Fruit fly (Drosophila melanogaster) whole organism, wandering third instar larva: Measurements from ENCODE around the gene CG4770.

ENCODE experiments used
- Abd-B ChIP-seq: fragments of >200 bp; optimal IDR thresholded peaks from 2 replicates; lab custom pipeline; 2017; ENCODE audit warnings: missing biosample characterization, missing genetic modification characterization
- CG32264 ChIP-seq: fragments of 200-800 bp; sonication (Bioruptor generic); optimal IDR thresholded peaks from 2 replicates; lab custom pipeline; 2016; ENCODE audit warnings: missing biosample characterization, missing genetic modification characterization
- CG9705 ChIP-seq: fragments of 200-800 bp; sonication (Bioruptor generic); optimal IDR thresholded peaks from 2 replicates; lab custom pipeline; 2018; ENCODE audit warnings: missing biosample characterization, mild to moderate bottlenecking, missing genetic modification characterization
- CrebA ChIP-seq: fragments of 200-800 bp; sonication (Bioruptor generic); optimal IDR thresholded peaks from 2 replicates; lab custom pipeline; 2016; ENCODE audit warnings: missing biosample characterization, mild to moderate bottlenecking, missing genetic modification characterization, borderline replicate concordance
- Dfd ChIP-seq: fragments of >200 bp; optimal IDR thresholded peaks from 2 replicates; lab custom pipeline; 2017; ENCODE audit warnings: missing biosample characterization, missing genetic modification characterization
- Dif ChIP-seq: fragments of 200-275, 200-300 bp; sonication (Bioruptor generic); optimal IDR thresholded peaks from 2 replicates; lab custom pipeline; 2018; ENCODE audit warnings: missing biosample characterization, missing genetic modification characterization; ENCODE audit not compliant: partially characterized antibody
- GATAd ChIP-seq: sonication (Bioruptor generic); optimal IDR thresholded peaks from 2 replicates; lab custom pipeline; 2016; ENCODE audit warnings: missing biosample characterization, missing genetic modification characterization
- HLH106 ChIP-seq: fragments of 200-800 bp; optimal IDR thresholded peaks from 3 replicates; lab custom pipeline; 2019; ENCODE audit warnings: missing biosample characterization, mild to moderate bottlenecking, missing genetic modification characterization, moderate library complexity
- Hnf4 ChIP-seq: fragments of 200-800 bp; sonication (Bioruptor generic); optimal IDR thresholded peaks from 2 replicates; lab custom pipeline; 2016; ENCODE audit warnings: missing biosample characterization, mild to moderate bottlenecking, missing genetic modification characterization
- Hr78 ChIP-seq: fragments of >200 bp; optimal IDR thresholded peaks from 2 replicates; lab custom pipeline; 2017; ENCODE audit warnings: missing biosample characterization, missing genetic modification characterization
- Hr83 ChIP-seq: fragments of 200-300 bp; sonication (Bioruptor generic); optimal IDR thresholded peaks from 2 replicates; lab custom pipeline; 2016; ENCODE audit warnings: missing biosample characterization, mild to moderate bottlenecking, missing genetic modification characterization, moderate library complexity; ENCODE audit not compliant: poor library complexity, severe bottlenecking
- Jra ChIP-seq: sonication (Bioruptor generic); optimal IDR thresholded peaks from 2 replicates; lab custom pipeline; 2016; ENCODE audit warnings: missing biosample characterization, missing genetic modification characterization
- Mio ChIP-seq: sonication (Bioruptor generic); optimal IDR thresholded peaks from 2 replicates; lab custom pipeline; 2016; ENCODE audit warnings: missing biosample characterization, missing genetic modification characterization
- Myc ChIP-seq: fragments of >200 bp; optimal IDR thresholded peaks from 2 replicates; lab custom pipeline; 2017
- N ChIP-seq: fragments of >200 bp; optimal IDR thresholded peaks from 2 replicates; lab custom pipeline; 2018; ENCODE audit warnings: missing biosample characterization, missing external identifiers, missing genetic modification characterization
- OdsH ChIP-seq: fragments of 200-800 bp; sonication (Bioruptor generic); optimal IDR thresholded peaks from 2 replicates; lab custom pipeline; 2016; ENCODE audit warnings: missing biosample characterization, mild to moderate bottlenecking, missing genetic modification characterization
- Rel ChIP-seq, 2 experiments: fragments of 200-800 bp; sonication (Bioruptor generic) in 1 of 2; optimal IDR thresholded peaks; 2 replicates in 1 of 2; 3 replicates in 1 of 2; lab custom pipeline; 2016 to 2019; ENCODE audit warnings: mild to moderate bottlenecking in 2 of 2, missing biosample characterization in 2 of 2, missing genetic modification characterization in 2 of 2, moderate library complexity in 1 of 2
- Sp1 ChIP-seq: fragments of 200-800 bp; sonication (Bioruptor generic); optimal IDR thresholded peaks from 3 replicates; lab custom pipeline; 2019; ENCODE audit warnings: missing biosample characterization, mild to moderate bottlenecking, missing genetic modification characterization, moderate library complexity
- Vsx2 ChIP-seq: fragments of 200-300, 225-300 bp; sonication (Bioruptor generic); optimal IDR thresholded peaks from 2 replicates; lab custom pipeline; 2018; ENCODE audit warnings: missing biosample characterization, missing genetic modification characterization; ENCODE audit not compliant: partially characterized antibody
- br ChIP-seq: fragments of 200-800 bp; sonication (Bioruptor generic); optimal IDR thresholded peaks from 2 replicates; lab custom pipeline; 2016; ENCODE audit warnings: missing biosample characterization, missing genetic modification characterization
- brk ChIP-seq: fragments of 200-800 bp; sonication (Bioruptor generic); optimal IDR thresholded peaks from 2 replicates; lab custom pipeline; 2016; ENCODE audit warnings: missing biosample characterization, mild to moderate bottlenecking, missing genetic modification characterization
- dl ChIP-seq, 2 experiments: fragments of 175-275, 200-275 bp in 1 of 2; fragments of 200-275 bp in 1 of 2; sonication (Bioruptor generic); optimal IDR thresholded peaks; lab custom pipeline; 2018; ENCODE audit warnings: mild to moderate bottlenecking in 2 of 2, missing biosample characterization in 2 of 2, missing genetic modification characterization in 2 of 2, moderate library complexity in 2 of 2; ENCODE audit not compliant: partially characterized antibody in 2 of 2, insufficient read depth in 1 of 2
- dmrt93B ChIP-seq: fragments of 200-800 bp; sonication (Bioruptor generic); optimal IDR thresholded peaks from 2 replicates; lab custom pipeline; 2018; ENCODE audit warnings: missing biosample characterization, mild to moderate bottlenecking, missing genetic modification characterization
- dsf ChIP-seq: sonication (Bioruptor generic); optimal IDR thresholded peaks from 2 replicates; lab custom pipeline; 2016; ENCODE audit warnings: missing biosample characterization, missing genetic modification characterization, borderline replicate concordance
- ey ChIP-seq: fragments of 200-800 bp; sonication (Bioruptor generic); optimal IDR thresholded peaks from 2 replicates; lab custom pipeline; 2016; ENCODE audit warnings: missing biosample characterization, missing genetic modification characterization
- foxo ChIP-seq, 2 experiments: fragments of 200-800 bp; sonication (Bioruptor generic); optimal IDR thresholded peaks; 2 replicates in 1 of 2; 3 replicates in 1 of 2; lab custom pipeline; 2016 to 2017; ENCODE audit warnings: missing biosample characterization in 2 of 2, missing genetic modification characterization in 2 of 2
- fru ChIP-seq: fragments of 200-800 bp; sonication (Bioruptor generic); optimal IDR thresholded peaks from 3 replicates; lab custom pipeline; 2016; ENCODE audit warnings: missing biosample characterization, mild to moderate bottlenecking, missing genetic modification characterization
- h ChIP-seq: fragments of 200-800 bp; sonication (Bioruptor generic); optimal IDR thresholded peaks from 3 replicates; lab custom pipeline; 2016; ENCODE audit warnings: missing biosample characterization, mild to moderate bottlenecking, missing genetic modification characterization
- jim ChIP-seq: fragments of 175-275, 200-325 bp; sonication (Bioruptor generic); optimal IDR thresholded peaks from 2 replicates; lab custom pipeline; 2016; ENCODE audit warnings: missing biosample characterization, mild to moderate bottlenecking, missing genetic modification characterization
- lola ChIP-seq: fragments of >200 bp; optimal IDR thresholded peaks from 2 replicates; lab custom pipeline; 2017; ENCODE audit warnings: missing biosample characterization, missing genetic modification characterization
- pan ChIP-seq: fragments of >200 bp; optimal IDR thresholded peaks from 2 replicates; lab custom pipeline; 2017
- psq ChIP-seq: fragments of 200-800 bp; sonication (Bioruptor generic); optimal IDR thresholded peaks from 3 replicates; lab custom pipeline; 2017; ENCODE audit warnings: missing biosample characterization, mild to moderate bottlenecking, missing genetic modification characterization, moderate library complexity
- rgr ChIP-seq: fragments of 200-800 bp; sonication (Bioruptor generic); optimal IDR thresholded peaks from 3 replicates; lab custom pipeline; 2016; ENCODE audit warnings: missing biosample characterization, mild to moderate bottlenecking, missing genetic modification characterization
- sage ChIP-seq: fragments of 200-800 bp; sonication (Bioruptor generic); optimal IDR thresholded peaks from 2 replicates; lab custom pipeline; 2016; ENCODE audit warnings: missing biosample characterization, mild to moderate bottlenecking, missing genetic modification characterization
- sv ChIP-seq: fragments of 200-800 bp; sonication (Bioruptor generic); optimal IDR thresholded peaks from 3 replicates; lab custom pipeline; 2016; ENCODE audit warnings: missing biosample characterization, missing genetic modification characterization
- tai ChIP-seq: sonication (Bioruptor generic); optimal IDR thresholded peaks from 2 replicates; lab custom pipeline; 2016; ENCODE audit warnings: missing biosample characterization, missing genetic modification characterization
- usp ChIP-seq: fragments of >200 bp; optimal IDR thresholded peaks from 2 replicates; lab custom pipeline; 2017; ENCODE audit warnings: missing biosample characterization, missing genetic modification characterization
- woc ChIP-seq: sonication (Bioruptor generic); optimal IDR thresholded peaks from 2 replicates; lab custom pipeline; 2016; ENCODE audit warnings: missing biosample characterization, mild to moderate bottlenecking, missing genetic modification characterization

The CG4770 gene

dm6 chr3R:19905932-19906439, 12.3 kb upstream of the CG4770 start (continued):
- no peak for TF ChIP-seq Vsx2 (GFP tag; lab: Kevin White, UChicago)
- TF ChIP-seq foxo (GFP tag; optimal IDR thresholded peaks at IDR 0.05; lab: Kevin White, UChicago): peak; percentile 6 to 94

dm6 chr3R:19908863-19909343, 9.4 kb upstream of the CG4770 start:
- peak; percentile 69 for TF ChIP-seq fru (GFP tag; lab: Kevin White, UChicago)
- TF ChIP-seq woc (GFP tag; lab: Kevin White, UChicago): peak; percentile 41
- peak; percentile 40 for TF ChIP-seq HLH106 (tag; lab: Kevin White, UChicago)
- no peak for TF ChIP-seq lola (GFP tag; lab: Kevin White, UChicago)
- TF ChIP-seq tai: no peak
- TF ChIP-seq br (GFP tag; lab: Kevin White, UChicago): peak; percentile 88
- peak; percentile 64 for TF ChIP-seq CG32264 (GFP tag; lab: Kevin White, UChicago)
- peak; percentile 77 for TF ChIP-seq sv (GFP tag; lab: Kevin White, UChicago)
- TF ChIP-seq Hr78 (GFP tag; lab: Kevin White, UChicago): no peak
- TF ChIP-seq h (GFP tag; lab: Kevin White, UChicago): peak; percentile 88
- TF ChIP-seq Sp1 (GFP tag; lab: Kevin White, UChicago): peak; percentile 39
- peak; percentile 5 to 85 for TF ChIP-seq foxo (GFP tag; optimal IDR thresholded peaks at IDR 0.05; lab: Kevin White, UChicago)
- no peak for TF ChIP-seq GATAd (GFP tag; lab: Kevin White, UChicago)
- TF ChIP-seq OdsH (GFP tag; lab: Kevin White, UChicago): peak; percentile 82
- TF ChIP-seq CG9705 (GFP tag; lab: Kevin White, UChicago): no peak
- TF ChIP-seq N (GFP tag; lab: Kevin White, UChicago): no peak
- peak; percentile 45 for TF ChIP-seq Hr83
- peak; percentile 83 for TF ChIP-seq ey (GFP tag; lab: Kevin White, UChicago)
- no peak for TF ChIP-seq jim (GFP tag; lab: Kevin White, UChicago)
- TF ChIP-seq Rel (GFP tag; optimal IDR thresholded peaks at IDR 0.05; lab: Kevin White, UChicago): peak; percentile 17
- TF ChIP-seq Rel (tag; optimal IDR thresholded peaks at IDR 0.05; lab: Kevin White, UChicago): no peak
- peak; percentile 44 for TF ChIP-seq dmrt93B (GFP tag; lab: Kevin White, UChicago)
- peak; percentile 87 for TF ChIP-seq rgr (GFP tag; lab: Kevin White, UChicago)
- peak; percentile 69 for TF ChIP-seq psq (GFP tag; lab: Kevin White, UChicago)
- TF ChIP-seq Abd-B (GFP tag; lab: Kevin White, UChicago): no peak
- TF ChIP-seq sage (GFP tag; lab: Kevin White, UChicago): peak; percentile 40
- no peak for TF ChIP-seq Myc (lab: Kevin White, UChicago)
- peak; percentile 56 for TF ChIP-seq Jra
- TF ChIP-seq Dfd (GFP tag; lab: Kevin White, UChicago): no peak
- TF ChIP-seq pan (lab: Kevin White, UChicago): no peak
- no peak for TF ChIP-seq CrebA (GFP tag; lab: Kevin White, UChicago)
- TF ChIP-seq dsf (GFP tag; lab: Kevin White, UChicago): peak; percentile 23
- no peak for TF ChIP-seq Vsx2 (GFP tag; lab: Kevin White, UChicago)
- TF ChIP-seq Dif (GFP tag; lab: Kevin White, UChicago): no peak
- no peak for TF ChIP-seq usp (GFP tag; lab: Kevin White, UChicago)
- TF ChIP-seq Mio: no peak
- peak; percentile 75 for TF ChIP-seq brk (GFP tag; lab: Kevin White, UChicago)
- TF ChIP-seq Hnf4 (GFP tag; lab: Kevin White, UChicago): peak; percentile 80
- TF ChIP-seq dl (GFP tag; optimal IDR thresholded peaks at IDR 0.05; lab: Kevin White, UChicago; ENCODE audit: insufficient read depth in 1 of 2, partially characterized antibody in 2 of 2): no peak
